Fruit fly (Drosophila melanogaster) whole organism: ENCODE results near the gene CG43333.

Source experiments
- CG8478 ChIP-seq: fragments of >200 bp; optimal IDR thresholded peaks from 2 replicates; lab custom pipeline; 2018; ENCODE audit warnings: inconsistent platforms
- EcR ChIP-seq, 2 experiments: fragments of >200 bp; optimal IDR thresholded peaks; 2 replicates each; lab custom pipeline; 2017; ENCODE audit warnings: missing biosample characterization in 2 of 2, missing genetic modification characterization in 2 of 2, missing genetic modification reagents in 2 of 2

- TF ChIP-seq CG8478 (lab: Kevin White, UChicago) (no peak), EcR (GFP tag; optimal IDR thresholded peaks at IDR 0.05; lab: Kevin White, UChicago) (no peak)
These were observed 17.4 kb downstream of the CG43333 start, which contains the start of gene CG43332 for dm6 chr2L:14163122-14163521.
